Worm (Caenorhabditis elegans): ENCODE results near the gene glr-2.

Gene glr-2

DNA sequence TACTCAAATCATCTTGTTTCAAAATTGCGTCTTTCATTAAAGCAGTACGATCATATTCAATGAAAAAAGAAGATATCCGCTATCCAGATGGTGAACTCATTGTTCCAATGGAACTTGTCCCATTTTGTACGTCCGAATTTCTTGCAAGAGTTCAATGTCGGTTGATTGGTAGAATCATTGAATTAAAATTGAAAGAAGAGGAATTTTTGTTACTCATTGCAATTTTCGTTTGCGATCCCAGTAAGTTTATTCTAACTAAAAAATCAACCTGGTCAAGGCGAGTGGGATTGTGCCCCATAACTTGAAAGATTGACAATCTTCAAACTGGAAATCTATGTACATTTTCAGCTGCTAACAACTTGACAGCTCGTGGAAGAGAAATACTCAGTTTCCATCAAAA lies 48.3 kb downstream of the glr-2 start:
- TF ChIP-seq ama-1 (optimal IDR thresholded peaks at IDR 0.05) (no peak), ama-1 (GFP tag; optimal IDR thresholded peaks at IDR 0.05) (no peak), madf-3 (GFP tag; IDR thresholded peaks at IDR 0.05) (no peak), ceh-79 (tag; optimal IDR thresholded peaks at IDR 0.05) (no peak), C17E4.6 (GFP tag; IDR thresholded peaks at IDR 0.05) (no peak), nhr-120 (GFP tag; IDR thresholded peaks at IDR 0.05) (no peak), pbrm-1 (GFP tag; IDR thresholded peaks at IDR 0.05) (no peak), ztf-26 (tag; optimal IDR thresholded peaks at IDR 0.05) (no peak), tlf-1 (GFP tag; optimal IDR thresholded peaks at IDR 0.05) (no peak), egl-44 (GFP tag; IDR thresholded peaks at IDR 0.05) (no peak), dpff-1 (tag; optimal IDR thresholded peaks at IDR 0.05) (no peak), F33H1.4 (GFP tag; IDR thresholded peaks at IDR 0.05) (no peak), egrh-3 (GFP tag; IDR thresholded peaks at IDR 0.05) (no peak), die-1 (tag; optimal IDR thresholded peaks at IDR 0.05) (no peak), lir-1 (GFP tag; conservative IDR thresholded peaks at IDR 0.05) (no peak), cebp-2 (GFP tag; IDR thresholded peaks at IDR 0.05) (no peak), nhr-179 (tag; optimal IDR thresholded peaks at IDR 0.05) (no peak), dox-1 (GFP tag; IDR thresholded peaks at IDR 0.05) (no peak)

DNA sequence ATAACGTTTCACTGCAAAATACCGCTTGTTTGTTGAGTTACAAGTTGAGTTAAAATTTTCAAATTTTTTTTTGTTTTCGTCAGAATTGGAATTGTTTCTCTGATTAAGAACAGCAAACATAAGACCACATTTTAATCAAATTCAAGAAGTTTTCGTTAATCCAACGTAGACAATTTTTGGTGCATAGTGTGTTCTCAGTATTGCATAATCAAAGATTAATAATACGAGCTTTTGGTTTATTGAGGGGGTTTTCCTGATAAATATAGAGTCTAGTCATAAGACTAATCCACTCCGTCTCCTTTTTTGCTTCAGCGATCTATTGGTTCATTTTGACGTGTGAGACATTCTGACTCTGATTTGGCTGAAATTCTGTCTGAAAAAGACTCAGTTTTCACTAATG lies 49.6 kb downstream of the glr-2 start, which contains the start of gene nhr-9:
Gene nhr-9 (plus strand): TSS at position 307 of the 400 bp plus-strand sequence.
- TF ChIP-seq lin-35 (GFP tag; optimal IDR thresholded peaks at IDR 0.05) = no peak
- no peak for TF ChIP-seq egrh-3 (GFP tag; IDR thresholded peaks at IDR 0.05)
- TF ChIP-seq ztf-6 (GFP tag; IDR thresholded peaks at IDR 0.05) = no peak

DNA sequence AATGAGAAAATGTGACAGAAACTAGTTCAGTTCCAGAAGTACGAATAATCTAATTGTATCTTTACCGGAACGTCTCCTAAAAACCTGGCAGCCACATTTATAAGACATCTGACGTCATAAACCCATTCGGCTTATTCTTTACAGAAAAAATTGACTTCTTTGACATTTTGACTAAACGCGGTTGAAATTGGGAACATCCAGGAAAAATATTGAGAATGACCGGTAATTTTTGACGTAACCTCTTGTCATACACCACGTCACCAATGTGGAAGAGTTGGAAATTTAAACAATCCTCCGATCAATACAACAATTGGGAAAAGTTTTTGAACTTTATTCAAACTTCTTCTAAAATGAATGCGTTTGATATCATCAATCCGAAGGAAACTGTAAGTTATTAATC lies 53.7 kb downstream of the glr-2 start, which contains the start of gene ZK418.2:
Gene ZK418.2 (plus strand): TSS at position 301 of the 400 bp plus-strand sequence.
- TF ChIP-seq B0035.1 (tag; optimal IDR thresholded peaks at IDR 0.05) = no peak
- no peak for TF ChIP-seq K12H6.12 (tag; optimal IDR thresholded peaks at IDR 0.05)
- no peak for TF ChIP-seq let-607 (tag; optimal IDR thresholded peaks at IDR 0.05)
- no peak for TF ChIP-seq ztf-18 (tag; optimal IDR thresholded peaks at IDR 0.05)
- TF ChIP-seq D2030.7 (GFP tag; IDR thresholded peaks at IDR 0.05) = no peak
- no peak for TF ChIP-seq snpc-1.3 (tag; optimal IDR thresholded peaks at IDR 0.05; ENCODE audit: insufficient read depth)
- no peak for TF ChIP-seq lin-35 (GFP tag; optimal IDR thresholded peaks at IDR 0.05)
- TF ChIP-seq lag-1 (GFP tag; IDR thresholded peaks at IDR 0.05) = no peak
- no peak for TF ChIP-seq athp-1 (tag; optimal IDR thresholded peaks at IDR 0.05)
- no peak for TF ChIP-seq F23B12.7 (tag; optimal IDR thresholded peaks at IDR 0.05; ENCODE audit: insufficient read depth)
- TF ChIP-seq mxl-1 (tag; optimal IDR thresholded peaks at IDR 0.05) = no peak
- no peak for TF ChIP-seq B0261.1 (tag; optimal IDR thresholded peaks at IDR 0.05)
- TF ChIP-seq C06A6.2 (GFP tag; conservative IDR thresholded peaks at IDR 0.05) = no peak
- TF ChIP-seq ceh-79 (tag; optimal IDR thresholded peaks at IDR 0.05) = no peak
- no peak for TF ChIP-seq ets-4 (GFP tag; optimal IDR thresholded peaks at IDR 0.05)
- TF ChIP-seq ceh-40 (GFP tag; IDR thresholded peaks at IDR 0.05) = no peak

DNA sequence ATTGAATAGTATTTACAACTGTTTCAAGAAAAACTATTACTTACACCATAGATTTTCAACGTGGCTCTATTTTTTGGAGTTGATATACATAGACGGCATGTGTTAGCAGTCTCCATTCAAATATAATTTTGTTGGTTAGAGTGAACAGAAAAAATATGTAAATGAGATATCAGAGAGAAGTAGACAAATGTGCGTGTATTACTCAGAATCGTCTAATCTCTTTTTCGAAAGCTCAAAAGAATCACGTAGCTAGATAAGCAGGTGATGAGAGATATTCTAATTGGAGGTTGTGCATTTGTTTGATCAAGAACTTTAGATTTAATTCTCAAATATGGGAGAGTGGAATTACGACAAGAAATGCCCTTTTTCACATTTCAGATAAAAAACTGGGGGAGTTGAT lies 54.2 kb downstream of the glr-2 start, which contains the start of gene ZK418.10:
Gene ZK418.10 (minus strand): TSS at position 148 of the 400 bp plus-strand sequence.
- no peak for TF ChIP-seq F55B11.4 (tag; optimal IDR thresholded peaks at IDR 0.05; ENCODE audit: borderline replicate concordance, insufficient read depth)
- TF ChIP-seq sdz-38 (tag; optimal IDR thresholded peaks at IDR 0.05) = no peak
